Fruit fly (Drosophila melanogaster) whole organism, embryonic: ENCODE results near the gene CG6149.

Experiments
- B-H1 ChIP-seq: fragments of 200-800 bp; sonication (Bioruptor generic); IDR thresholded peaks from 3 replicates; pipeline ENCODE4 v1.3.6; 2022; ENCODE audit warnings: missing biosample characterization, missing genetic modification characterization
- CG10147 ChIP-seq: fragments of 200-800 bp; sonication (Bioruptor generic); optimal IDR thresholded peaks from 2 replicates; lab custom pipeline; 2019; ENCODE audit warnings: missing biosample characterization, mild to moderate bottlenecking, missing genetic modification characterization, moderate library complexity
- CG11504 ChIP-seq: fragments of 200-800 bp; sonication (Bioruptor generic); optimal IDR thresholded peaks from 3 replicates; lab custom pipeline; 2019; ENCODE audit warnings: missing biosample characterization, mild to moderate bottlenecking, missing genetic modification characterization, moderate library complexity
- CG11723 ChIP-seq: fragments of 200-800 bp; sonication (Bioruptor generic); optimal IDR thresholded peaks from 2 replicates; lab custom pipeline; 2017; ENCODE audit warnings: missing biosample characterization, mild to moderate bottlenecking, missing genetic modification characterization
- CG12744 ChIP-seq: fragments of 200-800 bp; sonication (Bioruptor generic); optimal IDR thresholded peaks from 2 replicates; lab custom pipeline; 2016; ENCODE audit warnings: missing biosample characterization, missing genetic modification characterization
- CG13424 ChIP-seq: fragments of 200-800 bp; sonication (Bioruptor generic); optimal IDR thresholded peaks from 2 replicates; lab custom pipeline; 2019; ENCODE audit warnings: missing biosample characterization, mild to moderate bottlenecking, missing genetic modification characterization, moderate library complexity
- CG15073 ChIP-seq: fragments of 200-800 bp; sonication (Bioruptor generic); optimal IDR thresholded peaks from 2 replicates; lab custom pipeline; 2016; ENCODE audit warnings: missing biosample characterization, missing genetic modification characterization
- CG1647 ChIP-seq: fragments of 200-800 bp; sonication (Bioruptor generic); optimal IDR thresholded peaks from 3 replicates; lab custom pipeline; 2016; ENCODE audit warnings: missing biosample characterization, missing genetic modification characterization
- CG17568 ChIP-seq: fragments of 200-800 bp; sonication (Bioruptor generic); optimal IDR thresholded peaks from 2 replicates; lab custom pipeline; 2018; ENCODE audit warnings: missing biosample characterization, mild to moderate bottlenecking, missing genetic modification characterization, moderate library complexity
- CG17802 ChIP-seq: fragments of 200-800 bp; sonication (Bioruptor generic); optimal IDR thresholded peaks from 2 replicates; lab custom pipeline; 2018; ENCODE audit warnings: missing biosample characterization, mild to moderate bottlenecking, missing genetic modification characterization, moderate library complexity
- CG1832 ChIP-seq: fragments of 200-800 bp; sonication (Bioruptor generic); optimal IDR thresholded peaks from 2 replicates; lab custom pipeline; 2017; ENCODE audit warnings: missing biosample characterization, mild to moderate bottlenecking, missing genetic modification characterization, inconsistent platforms
- CG2116 ChIP-seq: fragments of 200-800 bp; sonication (Bioruptor generic); optimal IDR thresholded peaks from 3 replicates; lab custom pipeline; 2018; ENCODE audit warnings: missing biosample characterization, mild to moderate bottlenecking, missing genetic modification characterization
- CG30403 ChIP-seq: fragments of 200-800 bp; sonication (Bioruptor generic); optimal IDR thresholded peaks from 3 replicates; lab custom pipeline; 2016; ENCODE audit warnings: missing biosample characterization, missing genetic modification characterization
- CG3995 ChIP-seq: fragments of 200-800 bp; sonication (Bioruptor generic); optimal IDR thresholded peaks from 3 replicates; lab custom pipeline; 2016; ENCODE audit warnings: missing biosample characterization, missing genetic modification characterization
- CG4404 ChIP-seq: fragments of 200-800 bp; sonication (Bioruptor generic); IDR thresholded peaks from 2 replicates; pipeline ENCODE4 v1.3.6; 2022; ENCODE audit warnings: missing biosample characterization, missing genetic modification characterization
- CG7372 ChIP-seq: fragments of 200-800 bp; sonication (Bioruptor generic); IDR thresholded peaks from 2 replicates; pipeline ENCODE4 v1.3.6; 2022; ENCODE audit warnings: missing biosample characterization, missing genetic modification characterization
- CG8290 ChIP-seq, 3 experiments: fragments of 200-800 bp; sonication (Bioruptor generic); optimal IDR thresholded peaks; 2 replicates each; lab custom pipeline; 2016 to 2019; ENCODE audit warnings: missing biosample characterization in 3 of 3, missing genetic modification characterization in 3 of 3, mild to moderate bottlenecking in 2 of 3, moderate library complexity in 1 of 3
- CG8388 ChIP-seq: fragments of 200-800 bp; sonication (Bioruptor generic); optimal IDR thresholded peaks from 2 replicates; lab custom pipeline; 2019; ENCODE audit warnings: missing biosample characterization, mild to moderate bottlenecking, missing genetic modification characterization, moderate library complexity
- CG8478 ChIP-seq: fragments of >200 bp; optimal IDR thresholded peaks from 2 replicates; lab custom pipeline; 2018
- CG9609 ChIP-seq: fragments of 200-800 bp; sonication (Bioruptor generic); optimal IDR thresholded peaks from 3 replicates; lab custom pipeline; 2016; ENCODE audit warnings: missing biosample characterization, missing genetic modification characterization
- CG9817 ChIP-seq: fragments of 200-800 bp; sonication (Bioruptor generic); optimal IDR thresholded peaks from 2 replicates; lab custom pipeline; 2018; ENCODE audit warnings: missing biosample characterization, mild to moderate bottlenecking, missing genetic modification characterization, moderate library complexity
- CoRest ChIP-seq: fragments of 200-800 bp; sonication (Bioruptor generic); optimal IDR thresholded peaks from 3 replicates; lab custom pipeline; 2018; ENCODE audit warnings: missing biosample characterization, mild to moderate bottlenecking, missing genetic modification characterization, moderate library complexity
- CrebB ChIP-seq: fragments of 200-800 bp; sonication (Bioruptor generic); optimal IDR thresholded peaks from 3 replicates; lab custom pipeline; 2018; ENCODE audit warnings: missing biosample characterization, mild to moderate bottlenecking, missing genetic modification characterization
- Drgx ChIP-seq: fragments of 200-800 bp; sonication (Bioruptor generic); IDR thresholded peaks from 2 replicates; pipeline ENCODE4 v1.3.6; 2022; ENCODE audit warnings: missing biosample characterization, missing genetic modification characterization
- Fer1 ChIP-seq: fragments of 200-800 bp; sonication (Bioruptor generic); optimal IDR thresholded peaks from 2 replicates; lab custom pipeline; 2017; ENCODE audit warnings: missing biosample characterization, mild to moderate bottlenecking, missing genetic modification characterization
- Hand ChIP-seq: fragments of 200-800 bp; sonication (Bioruptor generic); optimal IDR thresholded peaks from 2 replicates; lab custom pipeline; 2017; ENCODE audit warnings: mild to moderate bottlenecking, missing biosample characterization, missing genetic modification reagents, missing genetic modification characterization
- HmgD ChIP-seq: fragments of 200-800 bp; sonication (Bioruptor generic); optimal IDR thresholded peaks from 3 replicates; lab custom pipeline; 2016; ENCODE audit warnings: missing biosample characterization, missing genetic modification characterization
- Kr ChIP-seq: fragments of 200-800 bp; sonication (Bioruptor generic); optimal IDR thresholded peaks from 2 replicates; lab custom pipeline; 2017; ENCODE audit warnings: missing biosample characterization, mild to moderate bottlenecking, missing genetic modification characterization
- MBD-R2 ChIP-seq: fragments of 200-800 bp; sonication (Bioruptor generic); IDR thresholded peaks from 2 replicates; pipeline ENCODE4 v1.3.6; 2022; ENCODE audit warnings: missing biosample characterization, missing genetic modification characterization
- NC2α ChIP-seq: fragments of 200-800 bp; sonication (Bioruptor generic); optimal IDR thresholded peaks from 2 replicates; lab custom pipeline; 2016; ENCODE audit warnings: missing biosample characterization, missing genetic modification characterization
- Rx ChIP-seq: fragments of 200-800 bp; sonication (Bioruptor generic); IDR thresholded peaks from 2 replicates; pipeline ENCODE4 v1.3.6; 2022; ENCODE audit warnings: missing biosample characterization, missing genetic modification characterization
- Tbp ChIP-seq: fragments of >200 bp; optimal IDR thresholded peaks from 2 replicates; lab custom pipeline; 2018; ENCODE audit warnings: missing biosample characterization, missing genetic modification characterization
- Usf ChIP-seq: fragments of 200-800 bp; sonication (Bioruptor generic); optimal IDR thresholded peaks from 2 replicates; lab custom pipeline; 2017; ENCODE audit warnings: missing genotype, missing biosample characterization, missing genetic modification characterization
- ara ChIP-seq: fragments of 200-800 bp; sonication (Bioruptor generic); IDR thresholded peaks from 2 replicates; pipeline ENCODE4 v1.3.6; 2022; ENCODE audit warnings: missing biosample characterization, missing genetic modification characterization
- cato ChIP-seq: fragments of 200-800 bp; sonication (Bioruptor generic); optimal IDR thresholded peaks from 2 replicates; lab custom pipeline; 2016; ENCODE audit warnings: missing biosample characterization, missing genetic modification characterization, borderline replicate concordance
- da ChIP-seq: fragments of 200-800 bp; sonication (Bioruptor generic); optimal IDR thresholded peaks from 2 replicates; lab custom pipeline; 2016; ENCODE audit warnings: missing biosample characterization, missing genetic modification characterization
- emc ChIP-seq: fragments of 200-800 bp; sonication (Bioruptor generic); optimal IDR thresholded peaks from 2 replicates; lab custom pipeline; 2016; ENCODE audit warnings: missing biosample characterization, missing genetic modification characterization
- otp ChIP-seq: fragments of 200-800 bp; sonication (Bioruptor generic); IDR thresholded peaks from 3 replicates; pipeline ENCODE4, ENCODE4 v1.3.6; 2022; ENCODE audit warnings: missing biosample characterization, missing genetic modification characterization
- pan ChIP-seq, 4 experiments: fragments of >200 bp in 3 of 4; fragments of 200-800 bp in 1 of 4; sonication (Bioruptor generic) in 1 of 4; optimal IDR thresholded peaks in 3 of 4; IDR thresholded peaks in 1 of 4; 2 replicates each; pipeline versions ENCODE4 v1.3.6 to Lab custom; 2017 to 2022; ENCODE audit warnings: missing biosample characterization in 2 of 4, missing genetic modification characterization in 2 of 4, mixed read lengths in 1 of 4
- salm ChIP-seq: fragments of 200-800 bp; sonication (Bioruptor generic); optimal IDR thresholded peaks from 2 replicates; lab custom pipeline; 2018; ENCODE audit warnings: missing biosample characterization, mild to moderate bottlenecking, missing genetic modification characterization
- scrt ChIP-seq: fragments of 200-800 bp; sonication (Bioruptor generic); optimal IDR thresholded peaks from 2 replicates; lab custom pipeline; 2018; ENCODE audit warnings: missing biosample characterization, mild to moderate bottlenecking, missing genetic modification characterization, moderate library complexity
- sd ChIP-seq: fragments of 200-800 bp; sonication (Bioruptor generic); optimal IDR thresholded peaks from 3 replicates; lab custom pipeline; 2018; ENCODE audit warnings: missing biosample characterization, mild to moderate bottlenecking, missing genetic modification characterization, moderate library complexity
- sob ChIP-seq: fragments of 200-800 bp; sonication (Bioruptor generic); IDR thresholded peaks from 2 replicates; pipeline ENCODE4 v1.3.6; 2022; ENCODE audit warnings: missing biosample characterization, missing genetic modification characterization
- ssp ChIP-seq: fragments of 200-800 bp; sonication (Bioruptor generic); IDR thresholded peaks from 2 replicates; pipeline ENCODE4 v1.3.6; 2022; ENCODE audit warnings: missing biosample characterization, missing genetic modification characterization
- tin ChIP-seq: fragments of 200-800 bp; sonication (Bioruptor generic); optimal IDR thresholded peaks from 3 replicates; lab custom pipeline; 2016; ENCODE audit warnings: missing biosample characterization, missing genetic modification characterization
- tll ChIP-seq, 2 experiments: fragments of 200-800 bp in 1 of 2; fragments of >200 bp in 1 of 2; sonication (Bioruptor generic) in 1 of 2; optimal IDR thresholded peaks; 2 replicates each; lab custom pipeline; 2017 to 2019; ENCODE audit warnings: missing biosample characterization in 2 of 2, missing genetic modification characterization in 2 of 2, mild to moderate bottlenecking in 1 of 2, moderate library complexity in 1 of 2
- tna ChIP-seq: fragments of 200-800 bp; sonication (Bioruptor generic); IDR thresholded peaks from 2 replicates; pipeline ENCODE4 v1.3.6; 2022; ENCODE audit warnings: missing biosample characterization, missing genetic modification characterization; ENCODE audit not compliant: partially characterized antibody
- unpg ChIP-seq: fragments of 200-800 bp; sonication (Bioruptor generic); optimal IDR thresholded peaks from 3 replicates; lab custom pipeline; 2018; ENCODE audit warnings: missing biosample characterization, mild to moderate bottlenecking, missing genetic modification characterization, moderate library complexity
- zfh2 ChIP-seq: fragments of 200-800 bp; sonication (Bioruptor generic); optimal IDR thresholded peaks from 2 replicates; lab custom pipeline; 2016; ENCODE audit warnings: missing biosample characterization, missing genetic modification characterization

CG6149 gene

DNA sequence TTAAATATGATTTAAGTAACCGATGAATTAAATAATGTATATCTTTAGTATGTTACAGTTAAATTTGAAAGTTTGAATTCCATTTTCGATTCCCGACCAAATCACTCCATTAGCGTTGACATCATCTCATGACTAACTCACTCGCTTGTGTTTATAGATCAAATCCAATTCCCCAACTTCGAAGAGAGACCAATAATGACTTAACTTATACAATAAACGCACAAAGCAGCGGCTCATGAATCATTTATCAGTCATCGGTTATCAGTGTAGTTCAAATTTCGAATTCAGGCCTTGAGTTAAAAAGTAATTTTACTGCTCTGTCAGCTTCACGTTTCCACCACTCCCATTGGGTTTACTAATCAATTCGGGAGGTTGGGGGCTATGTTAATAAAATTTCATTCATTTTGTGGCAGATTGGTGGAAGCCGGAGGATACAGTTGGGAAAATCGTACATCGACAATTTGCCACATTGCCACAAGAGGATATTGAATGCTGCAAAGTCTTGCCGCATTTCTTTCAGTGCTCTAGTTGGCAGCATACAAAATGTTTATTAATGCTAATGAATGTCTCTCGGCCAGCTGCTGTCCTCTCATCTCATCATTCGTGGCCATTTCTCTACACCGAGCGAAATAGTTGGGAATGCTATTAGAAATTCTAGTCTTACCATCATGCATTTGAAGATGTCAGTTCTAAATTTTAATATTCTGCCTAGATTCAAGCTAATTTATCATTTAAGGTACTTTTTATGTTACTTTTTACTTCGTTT lies 26.8 kb downstream of the CG6149 start (continued):
- TF ChIP-seq MBD-R2 (GFP tag; lab: Robert Waterston, UW) (no peak), Tbp (no peak), CG3995 (GFP tag; lab: Kevin White, UChicago) (no peak), unpg (GFP tag; lab: Kevin White, UChicago) (peak; percentile 28), emc (GFP tag; lab: Kevin White, UChicago) (no peak), Kr (GFP tag; lab: Kevin White, UChicago) (no peak), ara (GFP tag; lab: Robert Waterston, UW) (no peak; the same call in 1 of the 2 replicates), CG17568 (GFP tag; lab: Kevin White, UChicago) (no peak), sob (GFP tag; lab: Robert Waterston, UW) (no peak), cato (GFP tag; lab: Kevin White, UChicago) (peak; percentile 15), CG15073 (no peak), CG13424 (tag; lab: Kevin White, UChicago) (no peak), otp (GFP tag; lab: Robert Waterston, UW) (0 out of 3 replicates have a peak, but pooled peaks have one; percentile 11), HmgD (no peak), da (GFP tag; lab: Kevin White, UChicago) (no peak), sd (no peak), CG1647 (GFP tag; lab: Kevin White, UChicago) (no peak), zfh2 (GFP tag; lab: Kevin White, UChicago) (no peak), tin (GFP tag; lab: Kevin White, UChicago) (no peak), CG10147 (no peak), CrebB (no peak), NC2α (GFP tag; lab: Kevin White, UChicago) (no peak), CG8388 (GFP tag; lab: Kevin White, UChicago) (peak; percentile 32), CG12744 (GFP tag; lab: Kevin White, UChicago) (no peak), CG9817 (no peak), Usf (GFP tag; lab: Kevin White, UChicago) (no peak), Hand (GFP tag; lab: Kevin White, UChicago) (no peak), CG11723 (GFP tag; lab: Kevin White, UChicago) (no peak), scrt (GFP tag; lab: Kevin White, UChicago) (no peak), Drgx (GFP tag; lab: Robert Waterston, UW) (no peak), B-H1 (GFP tag; lab: Robert Waterston, UW) (no peak), pan (optimal IDR thresholded peaks at IDR 0.05; lab: Kevin White, UChicago) (no peak), pan (GFP tag; optimal IDR thresholded peaks at IDR 0.05 in 1 of 2, IDR thresholded peaks at IDR 0.05 in 1 of 2) (no peak), tna (no peak), salm (tag; lab: Kevin White, UChicago) (no peak), Fer1 (GFP tag; lab: Kevin White, UChicago) (no peak), CG9609 (GFP tag; lab: Kevin White, UChicago) (peak; percentile 38), CG4404 (GFP tag; lab: Robert Waterston, UW) (no peak), ssp (GFP tag; lab: Robert Waterston, UW) (no peak), CG17802 (tag; lab: Kevin White, UChicago) (no peak), CG2116 (GFP tag; lab: Kevin White, UChicago) (no peak), CG7372 (GFP tag; lab: Robert Waterston, UW) (no peak), CG8478 (lab: Kevin White, UChicago) (no peak), CG8290 (GFP tag; optimal IDR thresholded peaks at IDR 0.05; lab: Kevin White, UChicago) (no peak), CG8290 (tag; optimal IDR thresholded peaks at IDR 0.05; lab: Kevin White, UChicago) (peak in 1 of 2 experiments; percentile 57), Rx (GFP tag; lab: Robert Waterston, UW) (peak; percentile 44; the same call in 1 of the 2 replicates), CoRest (tag; lab: Kevin White, UChicago) (peak; percentile 47), CG11504 (tag; lab: Kevin White, UChicago) (peak; percentile 61), CG30403 (GFP tag; lab: Kevin White, UChicago) (peak; percentile 39), CG1832 (GFP tag; lab: Kevin White, UChicago) (no peak), tll (GFP tag; optimal IDR thresholded peaks at IDR 0.05; lab: Kevin White, UChicago) (no peak)
